Worm (Caenorhabditis elegans) whole organism, L4 larva: ENCODE data around the gene apd-3.
A peak's percentile ranks its signal among the peaks of the same experiment; 100 is the strongest.

Experiments
- R02D3.7 ChIP-seq: fragments of 150-350 bp; sonication (generic microtip); optimal IDR thresholded peaks from 3 replicates; lab custom pipeline; 2014; ENCODE audit warnings: missing biosample characterization, missing genetic modification characterization
- aly-2 ChIP-seq: sonication (generic microtip); optimal IDR thresholded peaks from 2 replicates; lab custom pipeline; 2018; ENCODE audit warnings: missing biosample characterization, missing genetic modification characterization
- ama-1 ChIP-seq: fragments of 150-350 bp; optimal IDR thresholded peaks from 2 replicates; lab custom pipeline; 2014; ENCODE audit warnings: inconsistent platforms, mixed read lengths
- ceh-44 ChIP-seq: fragments of 200-800 bp; sonication (Bioruptor generic); IDR thresholded peaks from 2 replicates; pipeline ENCODE4 v1.3.6; 2022; ENCODE audit warnings: missing genetic modification reagents, missing genetic modification characterization, missing compliant biosample characterization
- madf-5 ChIP-seq, 2 experiments: fragments of 200-800 bp; sonication (Bioruptor generic); IDR thresholded peaks; 2 replicates each; pipeline ENCODE4 v1.3.6; 2022; ENCODE audit warnings: missing compliant biosample characterization in 2 of 2, missing genetic modification characterization in 2 of 2
- mdl-1 ChIP-seq, 2 experiments: fragments of 150-350 bp in 1 of 2; sonication (generic microtip) in 1 of 2; optimal IDR thresholded peaks; 2 replicates each; lab custom pipeline; 2014 to 2017; ENCODE audit warnings: missing biosample characterization in 2 of 2, missing genetic modification characterization in 2 of 2
- mep-1 ChIP-seq: fragments of 150-350 bp; sonication (generic microtip); optimal IDR thresholded peaks from 3 replicates; lab custom pipeline; 2014; ENCODE audit warnings: missing biosample characterization, missing genetic modification characterization
- nhr-77 ChIP-seq: fragments of 150-350 bp; optimal IDR thresholded peaks from 2 replicates; lab custom pipeline; 2014; ENCODE audit warnings: missing biosample characterization, missing genetic modification characterization
- pha-4 ChIP-seq, 2 experiments: fragments of 150-350 bp in 1 of 2; fragments of 200-800 bp in 1 of 2; sonication (Bioruptor generic) in 1 of 2; IDR thresholded peaks in 1 of 2; optimal IDR thresholded peaks in 1 of 2; 2 replicates each; pipeline versions ENCODE4 v1.3.6 to Lab custom; 2014 to 2022; ENCODE audit warnings: missing genetic modification characterization in 2 of 2, missing genetic modification reagents in 2 of 2, missing biosample characterization in 1 of 2, missing compliant biosample characterization in 1 of 2
- unc-62 ChIP-seq, 3 experiments: fragments of 150-350 bp in 1 of 3; sonication (generic microtip); optimal IDR thresholded peaks in 2 of 3; peaks in 1 of 3; 1 replicate in 1 of 3; 2 replicates in 2 of 3; lab custom pipeline; 2014 to 2017; ENCODE audit warnings: missing biosample characterization in 3 of 3, missing genetic modification characterization in 3 of 3, missing genetic modification reagents in 3 of 3, missing genotype in 1 of 3
- ztf-7 ChIP-seq: fragments of 150-350 bp; optimal IDR thresholded peaks from 2 replicates; lab custom pipeline; 2014; ENCODE audit warnings: missing biosample characterization, missing genetic modification characterization

- TF ChIP-seq aly-2 (tag; lab: Kevin White, UChicago) = no peak
- TF ChIP-seq ztf-7 (tag; lab: Kevin White, UChicago) = peak; percentile 59
- TF ChIP-seq nhr-77 = peak; percentile 74
- peak in 1 of 2 experiments; percentile 64 for TF ChIP-seq unc-62 (GFP tag; optimal IDR thresholded peaks at IDR 0.05 in 1 of 2; lab: Kevin White, UChicago)
- no peak for TF ChIP-seq unc-62 (tag; optimal IDR thresholded peaks at IDR 0.05; lab: Kevin White, UChicago)
- TF ChIP-seq pha-4 (GFP tag; IDR thresholded peaks at IDR 0.05; lab: Robert Waterston, UW) = peak; percentile 74; the same call in 1 of the 2 replicates
- peak; percentile 27 for TF ChIP-seq pha-4 (tag; optimal IDR thresholded peaks at IDR 0.05; lab: Kevin White, UChicago)
- peak in 1 of 2 experiments; percentile 11 for TF ChIP-seq mdl-1 (tag; optimal IDR thresholded peaks at IDR 0.05; lab: Kevin White, UChicago)
- peak; percentile 88 for TF ChIP-seq mep-1 (tag; lab: Kevin White, UChicago)
- no peak for TF ChIP-seq ama-1 (lab: Kevin White, UChicago)
- no peak for TF ChIP-seq R02D3.7 (tag; lab: Kevin White, UChicago)
- TF ChIP-seq ceh-44 (GFP tag; lab: Robert Waterston, UW) = peak; percentile 51; the same call in 1 of the 2 replicates
- 0 out of 4 replicates have a peak, but pooled peaks of 1 of the 2 experiments have one; percentile 65 for TF ChIP-seq madf-5 (GFP tag; IDR thresholded peaks at IDR 0.05; lab: Robert Waterston, UW)
Measured at ce11 chrII:3518961-3519544, 27.2 kb downstream of the apd-3 start, which contains the start of gene clec-126.
